Worm (Caenorhabditis elegans) whole organism, late embryonic: Measurements from ENCODE around the gene M02B1.4.
A peak's percentile ranks its signal among the peaks of the same experiment; 100 is the strongest.

ENCODE experiments used
- C08G9.2 ChIP-seq: sonication (generic microtip); optimal IDR thresholded peaks from 2 replicates; lab custom pipeline; 2016; ENCODE audit warnings: mild to moderate bottlenecking, missing genetic modification characterization, moderate library complexity, missing compliant biosample characterization
- C38D4.7 ChIP-seq: fragments of 200-800 bp; sonication (Bioruptor generic); optimal IDR thresholded peaks from 2 replicates; lab custom pipeline; 2018; ENCODE audit warnings: mild to moderate bottlenecking, missing genetic modification characterization, moderate library complexity, missing compliant biosample characterization
- ahr-1 ChIP-seq: sonication (generic microtip); optimal IDR thresholded peaks from 2 replicates; lab custom pipeline; 2016; ENCODE audit warnings: missing genetic modification characterization, missing compliant biosample characterization
- ceh-14 ChIP-seq: sonication (generic microtip); optimal IDR thresholded peaks from 2 replicates; lab custom pipeline; 2016; ENCODE audit warnings: missing genotype, missing genetic modification characterization, missing compliant biosample characterization
- ceh-18 ChIP-seq: sonication (generic microtip); optimal IDR thresholded peaks from 2 replicates; lab custom pipeline; 2016; ENCODE audit warnings: missing genetic modification characterization, missing compliant biosample characterization
- ceh-19 ChIP-seq: fragments of 200-800 bp; sonication (Bioruptor generic); optimal IDR thresholded peaks from 2 replicates; lab custom pipeline; 2018; ENCODE audit warnings: mild to moderate bottlenecking, missing genetic modification characterization, missing compliant biosample characterization
- ceh-2 ChIP-seq: sonication (generic microtip); optimal IDR thresholded peaks from 2 replicates; lab custom pipeline; 2016; ENCODE audit warnings: missing genotype, missing genetic modification characterization, missing compliant biosample characterization
- ceh-22 ChIP-seq: sonication (generic microtip); optimal IDR thresholded peaks from 2 replicates; lab custom pipeline; 2017; ENCODE audit warnings: missing biosample characterization, missing genetic modification characterization
- ceh-24 ChIP-seq: sonication (generic microtip); optimal IDR thresholded peaks from 2 replicates; lab custom pipeline; 2016; ENCODE audit warnings: mild to moderate bottlenecking, missing genetic modification characterization, missing compliant biosample characterization
- ceh-31 ChIP-seq: sonication (generic microtip); optimal IDR thresholded peaks from 2 replicates; lab custom pipeline; 2016; ENCODE audit warnings: missing genetic modification characterization, missing compliant biosample characterization
- ceh-34 ChIP-seq: sonication (generic microtip); optimal IDR thresholded peaks from 2 replicates; lab custom pipeline; 2016; ENCODE audit warnings: mild to moderate bottlenecking, missing genetic modification characterization, missing compliant biosample characterization
- ceh-45 ChIP-seq: fragments of 200-800 bp; sonication (Bioruptor generic); IDR thresholded peaks from 2 replicates; pipeline ENCODE4 v1.3.6; 2022; ENCODE audit warnings: missing genetic modification reagents, missing genetic modification characterization, missing compliant biosample characterization
- ceh-48 ChIP-seq: sonication (generic microtip); optimal IDR thresholded peaks from 2 replicates; lab custom pipeline; 2016; ENCODE audit warnings: missing genetic modification characterization, inconsistent platforms, missing compliant biosample characterization
- ceh-6 ChIP-seq: fragments of 200-800 bp; sonication (Bioruptor generic); optimal IDR thresholded peaks from 2 replicates; lab custom pipeline; 2018; ENCODE audit warnings: mild to moderate bottlenecking, missing genetic modification characterization, missing compliant biosample characterization
- che-1 ChIP-seq: sonication (generic microtip); optimal IDR thresholded peaks from 2 replicates; lab custom pipeline; 2016; ENCODE audit warnings: mild to moderate bottlenecking, missing genetic modification characterization, missing compliant biosample characterization
- dmd-4 ChIP-seq: sonication (generic microtip); optimal IDR thresholded peaks from 2 replicates; lab custom pipeline; 2016; ENCODE audit warnings: borderline replicate concordance, missing genetic modification characterization, missing compliant biosample characterization
- dve-1 ChIP-seq: sonication (generic microtip); optimal IDR thresholded peaks from 2 replicates; lab custom pipeline; 2017; ENCODE audit warnings: antibody characterized with exemption, mild to moderate bottlenecking, missing genetic modification characterization, missing compliant biosample characterization
- elt-4 ChIP-seq: sonication (generic microtip); optimal IDR thresholded peaks from 2 replicates; lab custom pipeline; 2016; ENCODE audit warnings: missing genetic modification characterization, missing compliant biosample characterization
- ets-4 ChIP-seq: sonication (generic microtip); optimal IDR thresholded peaks from 2 replicates; lab custom pipeline; 2016; ENCODE audit warnings: missing genetic modification characterization, missing compliant biosample characterization
- eyg-1 ChIP-seq: sonication (generic microtip); optimal IDR thresholded peaks from 2 replicates; lab custom pipeline; 2016; ENCODE audit warnings: missing genotype, missing genetic modification characterization, missing compliant biosample characterization
- fax-1 ChIP-seq: sonication (generic microtip); optimal IDR thresholded peaks from 2 replicates; lab custom pipeline; 2016; ENCODE audit warnings: missing genotype, missing genetic modification characterization, missing compliant biosample characterization
- fkh-10 ChIP-seq: fragments of 150-350 bp; optimal IDR thresholded peaks from 2 replicates; lab custom pipeline; 2014; ENCODE audit warnings: missing biosample characterization, missing genetic modification reagents, missing genetic modification characterization
- gmeb-2 ChIP-seq: sonication (generic microtip); optimal IDR thresholded peaks from 2 replicates; lab custom pipeline; 2016; ENCODE audit warnings: missing genetic modification characterization, inconsistent platforms, missing compliant biosample characterization
- hlh-13 ChIP-seq: fragments of 200-800 bp; sonication (Bioruptor generic); optimal IDR thresholded peaks from 2 replicates; lab custom pipeline; 2018; ENCODE audit warnings: mild to moderate bottlenecking, missing genetic modification characterization, missing compliant biosample characterization
- hlh-8 ChIP-seq: sonication (generic microtip); optimal IDR thresholded peaks from 2 replicates; lab custom pipeline; 2016; ENCODE audit warnings: missing genotype, missing genetic modification characterization, missing compliant biosample characterization
- lim-6 ChIP-seq: sonication (generic microtip); optimal IDR thresholded peaks from 2 replicates; lab custom pipeline; 2016; ENCODE audit warnings: missing genetic modification characterization, missing compliant biosample characterization
- lin-11 ChIP-seq: fragments of 200-800 bp; sonication (Bioruptor generic); optimal IDR thresholded peaks from 2 replicates; lab custom pipeline; 2018; ENCODE audit warnings: mild to moderate bottlenecking, missing genetic modification characterization, missing compliant biosample characterization
- madf-2 ChIP-seq: sonication (generic microtip); optimal IDR thresholded peaks from 2 replicates; lab custom pipeline; 2017; ENCODE audit warnings: missing genetic modification characterization, missing compliant biosample characterization
- mec-3 ChIP-seq: sonication (generic microtip); optimal IDR thresholded peaks from 2 replicates; lab custom pipeline; 2016; ENCODE audit warnings: borderline replicate concordance, missing genetic modification characterization, missing compliant biosample characterization
- nhr-232 ChIP-seq: sonication (generic microtip); optimal IDR thresholded peaks from 2 replicates; lab custom pipeline; 2016; ENCODE audit warnings: missing genetic modification characterization, missing compliant biosample characterization
- npax-4 ChIP-seq: sonication (generic microtip); optimal IDR thresholded peaks from 2 replicates; lab custom pipeline; 2016; ENCODE audit warnings: missing genetic modification characterization, missing compliant biosample characterization
- pag-3 ChIP-seq: sonication (generic microtip); optimal IDR thresholded peaks from 2 replicates; lab custom pipeline; 2016; ENCODE audit warnings: missing compliant biosample characterization, missing genetic modification characterization, borderline replicate concordance
- pha-2 ChIP-seq: sonication (generic microtip); optimal IDR thresholded peaks from 2 replicates; lab custom pipeline; 2017; ENCODE audit warnings: mild to moderate bottlenecking, missing genetic modification characterization, missing compliant biosample characterization
- ref-2 ChIP-seq: sonication (generic microtip); optimal IDR thresholded peaks from 2 replicates; lab custom pipeline; 2016; ENCODE audit warnings: missing genetic modification characterization, missing compliant biosample characterization
- rnt-1 ChIP-seq: sonication (generic microtip); optimal IDR thresholded peaks from 2 replicates; lab custom pipeline; 2016; ENCODE audit warnings: missing genetic modification characterization, missing compliant biosample characterization
- sox-2 ChIP-seq: fragments of 200-800 bp; sonication (Bioruptor generic); IDR thresholded peaks from 2 replicates; pipeline ENCODE4 v1.3.6; 2022; ENCODE audit warnings: missing genetic modification reagents, missing genetic modification characterization, missing compliant biosample characterization
- sox-4 ChIP-seq: sonication (generic microtip); optimal IDR thresholded peaks from 2 replicates; lab custom pipeline; 2017; ENCODE audit warnings: mild to moderate bottlenecking, missing genetic modification characterization, inconsistent platforms, missing compliant biosample characterization
- tbx-2 ChIP-seq: sonication (generic microtip); optimal IDR thresholded peaks from 2 replicates; lab custom pipeline; 2016; ENCODE audit warnings: missing genetic modification characterization, missing compliant biosample characterization
- tbx-7 ChIP-seq: sonication (generic microtip); optimal IDR thresholded peaks from 2 replicates; lab custom pipeline; 2016; ENCODE audit warnings: missing genotype, missing genetic modification characterization, missing compliant biosample characterization
- ttx-3 ChIP-seq: sonication (generic microtip); optimal IDR thresholded peaks from 2 replicates; lab custom pipeline; 2016; ENCODE audit warnings: missing genetic modification reagents, missing genetic modification characterization, missing compliant biosample characterization
- unc-42 ChIP-seq: sonication (generic microtip); optimal IDR thresholded peaks from 2 replicates; lab custom pipeline; 2016; ENCODE audit warnings: missing genotype, missing genetic modification characterization, missing compliant biosample characterization
- unc-55 ChIP-seq: sonication (generic microtip); optimal IDR thresholded peaks from 2 replicates; lab custom pipeline; 2017; ENCODE audit warnings: missing biosample characterization, missing genetic modification reagents, missing genetic modification characterization
- zip-5 ChIP-seq: sonication (generic microtip); optimal IDR thresholded peaks from 2 replicates; lab custom pipeline; 2016; ENCODE audit warnings: missing genetic modification characterization, missing compliant biosample characterization
- ztf-16 ChIP-seq: sonication (generic microtip); optimal IDR thresholded peaks from 2 replicates; lab custom pipeline; 2017; ENCODE audit warnings: missing genetic modification characterization, missing compliant biosample characterization

Gene M02B1.4

ce11 chrIV:12831609-12832500 lies 6.7 kb upstream of the M02B1.4 start:
- TF ChIP-seq mec-3 (tag; lab: Kevin White, UChicago) (no peak), ceh-45 (GFP tag; lab: Robert Waterston, UW) (no peak), sox-2 (GFP tag; lab: Robert Waterston, UW) (no peak), ztf-16 (no peak), unc-55 (no peak), sox-4 (tag; lab: Kevin White, UChicago) (no peak), elt-4 (no peak), ttx-3 (tag; lab: Kevin White, UChicago) (no peak), ceh-34 (no peak), fkh-10 (no peak), che-1 (no peak), ceh-18 (tag; lab: Kevin White, UChicago) (no peak)

ce11 chrIV:12830829-12831392 lies 5.8 kb upstream of the M02B1.4 start:
- TF ChIP-seq ztf-16 (no peak), ceh-48 (tag; lab: Kevin White, UChicago) (peak; percentile 49)

- TF ChIP-seq ceh-6 (GFP tag; lab: Kevin White, UChicago) = no peak
- no peak for TF ChIP-seq zip-5 (tag; lab: Kevin White, UChicago)
- no peak for TF ChIP-seq pag-3 (tag; lab: Kevin White, UChicago)
- TF ChIP-seq ceh-14 (tag; lab: Kevin White, UChicago) = no peak
- no peak for TF ChIP-seq npax-4 (tag; lab: Kevin White, UChicago)
- TF ChIP-seq nhr-232 = no peak
- TF ChIP-seq lim-6 = no peak
- TF ChIP-seq C38D4.7 (GFP tag; lab: Kevin White, UChicago) = no peak
- TF ChIP-seq ahr-1 (tag; lab: Kevin White, UChicago) = no peak
- TF ChIP-seq lin-11 = no peak
- TF ChIP-seq ceh-34 = no peak
These were observed 7.6 kb downstream of the M02B1.4 start for ce11 chrIV:12817539-12817938.

- TF ChIP-seq ceh-31 (tag; lab: Kevin White, UChicago) (peak; percentile 64), hlh-8 (no peak), rnt-1 (peak; percentile 9), ceh-2 (tag; lab: Kevin White, UChicago) (no peak), tbx-7 (tag; lab: Kevin White, UChicago) (no peak), hlh-13 (GFP tag; lab: Kevin White, UChicago) (no peak), dmd-4 (tag; lab: Kevin White, UChicago) (no peak), pha-2 (tag; lab: Kevin White, UChicago) (no peak), unc-42 (peak; percentile 17)
These were observed 8.5 kb downstream of the M02B1.4 start for ce11 chrIV:12816636-12817035.

ce11 chrIV:12813822-12814221 lies 11.3 kb downstream of the M02B1.4 start:
- no peak for TF ChIP-seq ahr-1 (tag; lab: Kevin White, UChicago)
- no peak for TF ChIP-seq ceh-18 (tag; lab: Kevin White, UChicago)
- no peak for TF ChIP-seq fax-1 (tag; lab: Kevin White, UChicago)
- no peak for TF ChIP-seq ref-2 (tag; lab: Kevin White, UChicago)
- no peak for TF ChIP-seq nhr-232
- TF ChIP-seq gmeb-2 (tag; lab: Kevin White, UChicago) = no peak
- no peak for TF ChIP-seq ceh-24 (tag; lab: Kevin White, UChicago)
- TF ChIP-seq C08G9.2 = no peak
- TF ChIP-seq dve-1 (tag; lab: Kevin White, UChicago) = no peak
- TF ChIP-seq ets-4 = no peak
- TF ChIP-seq npax-4 (tag; lab: Kevin White, UChicago) = no peak
- TF ChIP-seq madf-2 = no peak
- no peak for TF ChIP-seq ceh-2 (tag; lab: Kevin White, UChicago)
- TF ChIP-seq eyg-1 (tag; lab: Kevin White, UChicago) = no peak
- no peak for TF ChIP-seq ceh-48 (tag; lab: Kevin White, UChicago)
- no peak for TF ChIP-seq ceh-22
- no peak for TF ChIP-seq tbx-2 (tag; lab: Kevin White, UChicago)
- TF ChIP-seq mec-3 (tag; lab: Kevin White, UChicago) = no peak
- TF ChIP-seq ceh-45 (GFP tag; lab: Robert Waterston, UW) = no peak
- no peak for TF ChIP-seq ceh-19 (GFP tag; lab: Kevin White, UChicago)
